In genomic region chrX:14525325-14526305, ce11 we compare ENCODE assay signal across 3 worm cellular contexts.
TF ChIP-seq lines count a peak whose summit lies in the region.

No protein-coding gene starts in this region.

TF ChIP-seq in whole organism, L1 larva, 84 proteins besides CTCF, POLR2A, EP300 and RAD21 (continued from another document and continues in another):
- TF ChIP-seq pag-3 (tag; optimal IDR thresholded peaks at IDR 0.05; lab: Kevin White, UChicago; ENCODE audit: borderline replicate concordance, insufficient read depth) (peak; percentile 60), jun-1 (tag; optimal IDR thresholded peaks at IDR 0.05; lab: Kevin White, UChicago) (peak; percentile 100), nhr-19 (GFP tag; conservative IDR thresholded peaks at IDR 0.05; lab: Robert Waterston, UW) (peak; percentile 98), lir-3 (tag; optimal IDR thresholded peaks at IDR 0.05; lab: Kevin White, UChicago; ENCODE audit: poor library complexity) (peak; percentile 91), C04F5.9 (tag; optimal IDR thresholded peaks at IDR 0.05; lab: Kevin White, UChicago) (peak; percentile 91), nhr-71 (tag; optimal IDR thresholded peaks at IDR 0.05; lab: Kevin White, UChicago) (peak; percentile 99), zag-1 (tag; optimal IDR thresholded peaks at IDR 0.05; lab: Kevin White, UChicago) (peak; percentile 98), pax-3 (tag; optimal IDR thresholded peaks at IDR 0.05; lab: Kevin White, UChicago) (peak; percentile 94), lin-15B (tag; optimal IDR thresholded peaks at IDR 0.05; lab: Kevin White, UChicago) (peak; percentile 34), nhr-237 (tag; optimal IDR thresholded peaks at IDR 0.05; lab: Kevin White, UChicago) (peak; percentile 99), nhr-85 (tag; lab: Kevin White, UChicago) (peak; percentile 99), ceh-8 (GFP tag; optimal IDR thresholded peaks at IDR 0.05; lab: Kevin White, UChicago) (peak; percentile 100), nhr-47 (tag; optimal IDR thresholded peaks at IDR 0.05; lab: Kevin White, UChicago) (peak; percentile 100), ceh-82 (tag; optimal IDR thresholded peaks at IDR 0.05; lab: Kevin White, UChicago) (peak; percentile 99 to 100 (median 100)), snu-23 (GFP tag; optimal IDR thresholded peaks at IDR 0.05; lab: Kevin White, UChicago) (peak; percentile 100), nhr-77 (tag; optimal IDR thresholded peaks at IDR 0.05; lab: Kevin White, UChicago) (peak; percentile 99), nhr-84 (tag; optimal IDR thresholded peaks at IDR 0.05; lab: Kevin White, UChicago) (no peak), C16A3.4 (tag; optimal IDR thresholded peaks at IDR 0.05; lab: Kevin White, UChicago) (peak; percentile 99), rnt-1 (tag; optimal IDR thresholded peaks at IDR 0.05; lab: Kevin White, UChicago) (peak; percentile 99), hlh-17 (GFP tag; optimal IDR thresholded peaks at IDR 0.05; lab: Kevin White, UChicago; ENCODE audit: borderline replicate concordance) (no peak), ets-5 (GFP tag; IDR thresholded peaks at IDR 0.05; lab: Robert Waterston, UW) (no peak), elt-3 (tag; optimal IDR thresholded peaks at IDR 0.05; lab: Kevin White, UChicago) (peak; percentile 50 to 99 (median 88)), ceh-63 (GFP tag; optimal IDR thresholded peaks at IDR 0.05; lab: Kevin White, UChicago) (peak; percentile 99), xbp-1 (tag; optimal IDR thresholded peaks at IDR 0.05; lab: Kevin White, UChicago) (peak; percentile 96), ztf-4 (tag; optimal IDR thresholded peaks at IDR 0.05; lab: Kevin White, UChicago) (peak; percentile 99), zip-4 (GFP tag; optimal IDR thresholded peaks at IDR 0.05; lab: Kevin White, UChicago) (peak; percentile 97), ceh-88 (GFP tag; IDR thresholded peaks at IDR 0.05; lab: Robert Waterston, UW) (peak; percentile 97), Y116A8C.19 (tag; optimal IDR thresholded peaks at IDR 0.05; lab: Kevin White, UChicago; ENCODE audit: borderline replicate concordance) (peak; percentile 72), ces-1 (GFP tag; optimal IDR thresholded peaks at IDR 0.05; lab: Kevin White, UChicago) (peak; percentile 95), lsy-2 (tag; optimal IDR thresholded peaks at IDR 0.05; lab: Kevin White, UChicago) (peak; percentile 95 to 96), sup-37 (GFP tag; optimal IDR thresholded peaks at IDR 0.05; lab: Kevin White, UChicago) (peak; percentile 93), unc-30 (tag; optimal IDR thresholded peaks at IDR 0.05; lab: Kevin White, UChicago) (peak; percentile 90), vab-15 (tag; optimal IDR thresholded peaks at IDR 0.05; lab: Kevin White, UChicago) (no peak), mdl-1 (tag; optimal IDR thresholded peaks at IDR 0.05; lab: Kevin White, UChicago) (peak in 1 of 2 experiments; percentile 95), nhr-28 (tag; optimal IDR thresholded peaks at IDR 0.05; lab: Kevin White, UChicago) (peak; percentile 29), lin-39 (tag; optimal IDR thresholded peaks at IDR 0.05; lab: Kevin White, UChicago) (peak; percentile 100), ceh-90 (tag; optimal IDR thresholded peaks at IDR 0.05; lab: Kevin White, UChicago) (peak; percentile 32), sptf-1 (tag; optimal IDR thresholded peaks at IDR 0.05; lab: Kevin White, UChicago) (no peak), efl-3 (GFP tag; optimal IDR thresholded peaks at IDR 0.05; lab: Kevin White, UChicago) (peak; percentile 96), ztf-11 (tag; optimal IDR thresholded peaks at IDR 0.05; lab: Kevin White, UChicago) (peak; percentile 86 to 98), hlh-4 (tag; optimal IDR thresholded peaks at IDR 0.05; lab: Kevin White, UChicago) (peak; percentile 23), mep-1 (tag; optimal IDR thresholded peaks at IDR 0.05; lab: Kevin White, UChicago) (peak; percentile 100)

TF ChIP-seq in whole organism, L3 larva, 47 proteins besides CTCF, POLR2A, EP300 and RAD21 (continued from another document):
- TF ChIP-seq elt-3 (tag; optimal IDR thresholded peaks at IDR 0.05; lab: Kevin White, UChicago) (peak; percentile 67 to 99 (median 79)), sea-2 (GFP tag; optimal IDR thresholded peaks at IDR 0.05; lab: Kevin White, UChicago) (peak; percentile 80), ceh-28 (tag; optimal IDR thresholded peaks at IDR 0.05; lab: Kevin White, UChicago) (peak; percentile 100), nhr-67 (tag; optimal IDR thresholded peaks at IDR 0.05; lab: Kevin White, UChicago) (peak; percentile 75), jun-1 (tag; optimal IDR thresholded peaks at IDR 0.05; lab: Kevin White, UChicago) (peak; percentile 100), mdl-1 (tag; optimal IDR thresholded peaks at IDR 0.05; lab: Kevin White, UChicago) (peak; percentile 90), ztf-11 (tag; optimal IDR thresholded peaks at IDR 0.05; lab: Kevin White, UChicago) (peak; percentile 74), lin-39 (tag; optimal IDR thresholded peaks at IDR 0.05; lab: Kevin White, UChicago) (peak; percentile 100), daf-12 (tag; optimal IDR thresholded peaks at IDR 0.05; lab: Kevin White, UChicago) (peak; percentile 97), skn-1 (tag; optimal IDR thresholded peaks at IDR 0.05; lab: Kevin White, UChicago) (peak; percentile 99), pqm-1 (tag; optimal IDR thresholded peaks at IDR 0.05; lab: Kevin White, UChicago) (peak; percentile 90), tbx-2 (tag; optimal IDR thresholded peaks at IDR 0.05; lab: Kevin White, UChicago) (peak; percentile 99), hmg-11 (tag; optimal IDR thresholded peaks at IDR 0.05; lab: Kevin White, UChicago) (peak; percentile 93), nhr-76 (tag; optimal IDR thresholded peaks at IDR 0.05; lab: Kevin White, UChicago) (peak; percentile 89), ama-1 (optimal IDR thresholded peaks at IDR 0.05; lab: Kevin White, UChicago) (peak; percentile 73), nhr-237 (tag; optimal IDR thresholded peaks at IDR 0.05; lab: Kevin White, UChicago) (peak; percentile 87), ztf-4 (tag; optimal IDR thresholded peaks at IDR 0.05; lab: Kevin White, UChicago) (peak; percentile 94), egl-27 (tag; optimal IDR thresholded peaks at IDR 0.05; lab: Kevin White, UChicago) (peak; percentile 98), pha-4 (tag; optimal IDR thresholded peaks at IDR 0.05; lab: Kevin White, UChicago) (peak; percentile 96), ceh-16 (tag; optimal IDR thresholded peaks at IDR 0.05; lab: Kevin White, UChicago) (peak; percentile 87), eor-1 (tag; optimal IDR thresholded peaks at IDR 0.05; lab: Kevin White, UChicago) (peak in 1 of 2 experiments; percentile 86), elt-1 (tag; optimal IDR thresholded peaks at IDR 0.05; lab: Kevin White, UChicago) (peak; percentile 73), zag-1 (tag; optimal IDR thresholded peaks at IDR 0.05; lab: Kevin White, UChicago) (peak; percentile 96), ZK546.5 (tag; optimal IDR thresholded peaks at IDR 0.05; lab: Kevin White, UChicago) (peak; percentile 71), nhr-28 (tag; optimal IDR thresholded peaks at IDR 0.05; lab: Kevin White, UChicago) (peak; percentile 73), nhr-43 (tag; optimal IDR thresholded peaks at IDR 0.05; lab: Kevin White, UChicago; ENCODE audit: poor library complexity, severe bottlenecking) (peak; percentile 99), mml-1 (tag; optimal IDR thresholded peaks at IDR 0.05; lab: Kevin White, UChicago) (peak; percentile 37), fos-1 (tag; optimal IDR thresholded peaks at IDR 0.05; lab: Kevin White, UChicago) (peak; percentile 99), nhr-12 (tag; optimal IDR thresholded peaks at IDR 0.05; lab: Kevin White, UChicago) (peak; percentile 38)

TF ChIP-seq in whole organism, young adult, 124 proteins besides CTCF, POLR2A, EP300 and RAD21 (continued from another document and continues in another):
- TF ChIP-seq F55B11.4 (tag; optimal IDR thresholded peaks at IDR 0.05; lab: Kevin White, UChicago; ENCODE audit: borderline replicate concordance, insufficient read depth) (no peak), ceh-100 (GFP tag; IDR thresholded peaks at IDR 0.05; lab: Robert Waterston, UW) (peak; percentile 71; the same call in 1 of the 2 replicates), xnd-1 (tag; optimal IDR thresholded peaks at IDR 0.05; lab: Kevin White, UChicago) (no peak), ceh-58 (GFP tag; IDR thresholded peaks at IDR 0.05; lab: Robert Waterston, UW) (no peak), ets-4 (GFP tag; optimal IDR thresholded peaks at IDR 0.05; lab: Kevin White, UChicago) (peak; percentile 93), mel-28 (tag; optimal IDR thresholded peaks at IDR 0.05; lab: Kevin White, UChicago; ENCODE audit: borderline replicate concordance) (peak; percentile 75), D2030.7 (GFP tag; IDR thresholded peaks at IDR 0.05; lab: Robert Waterston, UW) (no peak), ceh-91 (GFP tag; IDR thresholded peaks at IDR 0.05; lab: Robert Waterston, UW) (no peak), F52B5.7 (tag; optimal IDR thresholded peaks at IDR 0.05; lab: Kevin White, UChicago) (peak; percentile 90), ztf-28 (GFP tag; IDR thresholded peaks at IDR 0.05; lab: Robert Waterston, UW) (no peak), snpc-4 (GFP tag; optimal IDR thresholded peaks at IDR 0.05; lab: Kevin White, UChicago) (peak; percentile 67), snpc-4 (tag; optimal IDR thresholded peaks at IDR 0.05; lab: Kevin White, UChicago) (peak; percentile 43 to 93 (median 89)), athp-1 (tag; optimal IDR thresholded peaks at IDR 0.05; lab: Kevin White, UChicago) (peak; percentile 57), dpl-1 (GFP tag; optimal IDR thresholded peaks at IDR 0.05; lab: Kevin White, UChicago) (no peak), fkh-3 (tag; optimal IDR thresholded peaks at IDR 0.05; lab: Kevin White, UChicago) (no peak), F57C9.4 (tag; optimal IDR thresholded peaks at IDR 0.05; lab: Kevin White, UChicago) (peak; percentile 81), egl-18 (GFP tag; IDR thresholded peaks at IDR 0.05; lab: Robert Waterston, UW) (peak; percentile 97), him-1 (tag; optimal IDR thresholded peaks at IDR 0.05; lab: Kevin White, UChicago) (no peak), F10E7.11 (tag; optimal IDR thresholded peaks at IDR 0.05; lab: Kevin White, UChicago) (peak; percentile 97), pbrm-1 (GFP tag; IDR thresholded peaks at IDR 0.05; lab: Robert Waterston, UW) (peak; percentile 97), mes-4 (tag; optimal IDR thresholded peaks at IDR 0.05; lab: Kevin White, UChicago) (no peak), Y67H2A.10 (GFP tag; conservative IDR thresholded peaks at IDR 0.05; lab: Robert Waterston, UW) (peak; percentile 48; the same call in 1 of the 2 replicates), bed-2 (GFP tag; IDR thresholded peaks at IDR 0.05; lab: Robert Waterston, UW) (peak; percentile 89), ceh-27 (GFP tag; optimal IDR thresholded peaks at IDR 0.05; lab: Kevin White, UChicago) (peak; percentile 99), efl-1 (GFP tag; optimal IDR thresholded peaks at IDR 0.05; lab: Kevin White, UChicago) (peak; percentile 27), F22D6.2 (tag; optimal IDR thresholded peaks at IDR 0.05; lab: Kevin White, UChicago) (peak; percentile 97), hmg-1.2 (GFP tag; IDR thresholded peaks at IDR 0.05; lab: Robert Waterston, UW) (peak; percentile 87), gei-17 (GFP tag; optimal IDR thresholded peaks at IDR 0.05; lab: Kevin White, UChicago) (peak; percentile 98), madf-10 (tag; optimal IDR thresholded peaks at IDR 0.05; lab: Kevin White, UChicago) (peak; percentile 97), ccch-3 (GFP tag; optimal IDR thresholded peaks at IDR 0.05; lab: Kevin White, UChicago) (peak; percentile 87), Y95B8A.8 (GFP tag; IDR thresholded peaks at IDR 0.05; lab: Robert Waterston, UW) (0 out of 2 replicates have a peak, but pooled peaks have one; percentile 64), lin-35 (GFP tag; optimal IDR thresholded peaks at IDR 0.05; lab: Kevin White, UChicago) (peak in 2 of 3 experiments; percentile 83 to 99), tbp1 (GFP tag; optimal IDR thresholded peaks at IDR 0.05; lab: Kevin White, UChicago) (peak; percentile 79), madf-8 (GFP tag; conservative IDR thresholded peaks at IDR 0.05; lab: Robert Waterston, UW) (no peak), egrh-3 (GFP tag; IDR thresholded peaks at IDR 0.05; lab: Robert Waterston, UW) (no peak), Y56A3A.18 (GFP tag; IDR thresholded peaks at IDR 0.05; lab: Robert Waterston, UW) (peak; percentile 100), sea-2 (GFP tag; IDR thresholded peaks at IDR 0.05; lab: Robert Waterston, UW) (peak; percentile 86), ztf-18 (tag; optimal IDR thresholded peaks at IDR 0.05; lab: Kevin White, UChicago) (peak; percentile 80), ceh-79 (tag; optimal IDR thresholded peaks at IDR 0.05; lab: Kevin White, UChicago) (peak; percentile 97), aptf-3 (GFP tag; IDR thresholded peaks at IDR 0.05; lab: Robert Waterston, UW) (no peak), rpc-1 (optimal IDR thresholded peaks at IDR 0.05; lab: Kevin White, UChicago) (peak; percentile 17), rpc-1 (tag; optimal IDR thresholded peaks at IDR 0.05; lab: Kevin White, UChicago) (no peak), hlh-26 (GFP tag; conservative IDR thresholded peaks at IDR 0.05; lab: Robert Waterston, UW) (no peak), lin-26 (GFP tag; IDR thresholded peaks at IDR 0.05; lab: Robert Waterston, UW) (peak; percentile 85), hrde-1 (tag; optimal IDR thresholded peaks at IDR 0.05; lab: Kevin White, UChicago; ENCODE audit: borderline replicate concordance) (no peak), cebp-1 (GFP tag; IDR thresholded peaks at IDR 0.05; lab: Robert Waterston, UW) (peak; percentile 82), cebp-1 (tag; optimal IDR thresholded peaks at IDR 0.05; lab: Kevin White, UChicago) (peak; percentile 98), nfya-2 (GFP tag; IDR thresholded peaks at IDR 0.05; lab: Robert Waterston, UW) (no peak), hlh-12 (tag; optimal IDR thresholded peaks at IDR 0.05; lab: Kevin White, UChicago) (peak; percentile 33), pha-4 (tag; optimal IDR thresholded peaks at IDR 0.05; lab: Kevin White, UChicago) (peak; percentile 40), nhr-179 (tag; optimal IDR thresholded peaks at IDR 0.05; lab: Kevin White, UChicago) (peak; percentile 87), bed-1 (GFP tag; IDR thresholded peaks at IDR 0.05; lab: Robert Waterston, UW) (0 out of 2 replicates have a peak, but pooled peaks have one; percentile 68), T26A5.8 (tag; optimal IDR thresholded peaks at IDR 0.05; lab: Kevin White, UChicago) (peak; percentile 27), ztf-26 (tag; optimal IDR thresholded peaks at IDR 0.05; lab: Kevin White, UChicago) (peak; percentile 100), rcor-1 (GFP tag; IDR thresholded peaks at IDR 0.05; lab: Robert Waterston, UW) (peak; percentile 97), repo-1 (tag; optimal IDR thresholded peaks at IDR 0.05; lab: Kevin White, UChicago) (peak; percentile 100), lir-1 (GFP tag; conservative IDR thresholded peaks at IDR 0.05; lab: Robert Waterston, UW) (peak; percentile 94), nhr-27 (tag; optimal IDR thresholded peaks at IDR 0.05; lab: Kevin White, UChicago) (peak; percentile 95), B0035.1 (tag; optimal IDR thresholded peaks at IDR 0.05; lab: Kevin White, UChicago) (peak; percentile 97), tbx-9 (tag; optimal IDR thresholded peaks at IDR 0.05; lab: Kevin White, UChicago; ENCODE audit: borderline replicate concordance) (no peak), let-607 (tag; optimal IDR thresholded peaks at IDR 0.05; lab: Kevin White, UChicago) (peak; percentile 78 to 95), lin-40 (tag; optimal IDR thresholded peaks at IDR 0.05; lab: Kevin White, UChicago) (peak; percentile 100), B0336.3 (GFP tag; IDR thresholded peaks at IDR 0.05; lab: Robert Waterston, UW) (peak; percentile 100), nfyb-1 (GFP tag; IDR thresholded peaks at IDR 0.05; lab: Robert Waterston, UW) (peak; percentile 99), K11D2.4 (GFP tag; IDR thresholded peaks at IDR 0.05; lab: Robert Waterston, UW) (peak; percentile 100), ztf-22 (GFP tag; optimal IDR thresholded peaks at IDR 0.05; lab: Kevin White, UChicago) (peak; percentile 98), attf-5 (GFP tag; optimal IDR thresholded peaks at IDR 0.05; lab: Kevin White, UChicago) (peak; percentile 70), nhr-80 (tag; optimal IDR thresholded peaks at IDR 0.05; lab: Kevin White, UChicago) (peak; percentile 95)
